Worm (Caenorhabditis elegans) whole organism, late embryonic: ENCODE data around the gene emb-9.

Experiments used
- elt-2 ChIP-seq: sonication (generic microtip); optimal IDR thresholded peaks from 2 replicates; lab custom pipeline; 2016; ENCODE audit warnings: missing genetic modification reagents, missing genetic modification characterization, missing compliant biosample characterization
- hlh-30 ChIP-seq: sonication (generic microtip); optimal IDR thresholded peaks from 2 replicates; lab custom pipeline; 2017; ENCODE audit warnings: antibody characterized with exemption, missing genetic modification characterization, missing compliant biosample characterization; ENCODE audit not compliant: insufficient read depth
- madf-2 ChIP-seq: sonication (generic microtip); optimal IDR thresholded peaks from 2 replicates; lab custom pipeline; 2017; ENCODE audit warnings: missing genetic modification characterization, missing compliant biosample characterization
- pax-1 ChIP-seq: fragments of 150-350 bp; optimal IDR thresholded peaks from 2 replicates; lab custom pipeline; 2014; ENCODE audit warnings: missing biosample characterization, missing genetic modification characterization
- pha-4 ChIP-seq: fragments of 150-350 bp; optimal IDR thresholded peaks from 2 replicates; lab custom pipeline; 2018; ENCODE audit warnings: missing biosample characterization, missing genetic modification reagents, missing genetic modification characterization
- ref-2 ChIP-seq: sonication (generic microtip); optimal IDR thresholded peaks from 2 replicates; lab custom pipeline; 2016; ENCODE audit warnings: missing genetic modification characterization, missing compliant biosample characterization
- unc-86 ChIP-seq: sonication (generic microtip); optimal IDR thresholded peaks from 2 replicates; lab custom pipeline; 2016; ENCODE audit warnings: missing genetic modification characterization, missing compliant biosample characterization

DNA sequence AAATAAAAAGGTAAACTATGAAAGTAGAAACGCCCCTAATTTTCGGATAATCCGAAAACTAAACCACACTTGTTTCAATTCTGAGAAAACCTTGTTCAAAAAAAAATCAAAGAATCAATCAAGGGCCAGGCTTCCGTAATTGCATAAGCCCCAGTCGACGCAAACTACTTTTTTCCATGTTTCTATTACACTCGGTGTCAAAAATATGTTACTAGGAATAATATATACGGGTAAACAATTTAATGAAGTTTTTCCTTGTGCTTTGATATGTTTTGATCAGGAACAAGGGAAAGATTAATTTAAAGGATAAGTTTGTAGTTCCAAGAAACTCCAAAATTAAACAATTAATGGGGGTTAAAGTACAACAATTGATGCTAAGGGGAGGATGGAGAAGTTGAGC is 34.4 kb downstream of the emb-9 start:
- TF ChIP-seq pha-4 (no peak), unc-86 (tag; lab: Kevin White, UChicago) (no peak), ref-2 (tag; lab: Kevin White, UChicago) (no peak), pax-1 (tag; lab: Kevin White, UChicago) (no peak), hlh-30 (tag; lab: Kevin White, UChicago) (no peak), madf-2 (tag; lab: Kevin White, UChicago) (no peak), elt-2 (no peak)
